Fruit fly (Drosophila melanogaster): ENCODE measurements around the gene Klc.

The Klc gene

dm6 chr3L:12789875-12790373 is 40.1 kb upstream of the Klc start, which contains the start of gene CG42709 (continued):
- TF ChIP-seq maf-S (GFP tag; optimal IDR thresholded peaks at IDR 0.05) (no peak), danr (GFP tag; IDR thresholded peaks at IDR 0.05) (no peak), dmrt11E (tag; optimal IDR thresholded peaks at IDR 0.05) (no peak), Dip3 (GFP tag; optimal IDR thresholded peaks at IDR 0.05) (no peak)

DNA sequence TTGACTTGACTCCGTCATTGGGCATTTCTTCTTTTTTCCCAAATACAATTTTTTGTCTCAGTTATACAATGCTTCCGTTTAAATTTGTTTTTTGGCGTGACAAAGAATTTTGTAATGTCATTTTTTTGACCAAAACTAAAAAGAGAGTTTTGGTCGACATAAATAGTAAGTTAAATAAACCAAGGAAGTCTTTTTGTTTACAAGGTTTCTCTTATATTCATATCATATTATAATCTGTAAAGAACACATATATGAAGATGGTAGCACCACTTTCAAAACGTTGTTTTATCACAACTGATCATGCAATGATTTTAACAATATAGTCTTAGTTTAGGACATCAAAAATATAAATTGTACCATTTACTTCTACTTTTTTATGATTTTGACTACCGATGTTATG is 31.1 kb upstream of the Klc start, which contains the start of the genes CG10969 and CG17666:
CG10969 (minus strand) TSS at position 101 of the 400 bp plus-strand sequence.
CG17666 (plus strand) TSS at position 329 of the 400 bp plus-strand sequence.
- no peak for TF ChIP-seq ewg (GFP tag; optimal IDR thresholded peaks at IDR 0.05)
- TF ChIP-seq CG31388 (GFP tag; optimal IDR thresholded peaks at IDR 0.05) = no peak
- no peak for TF ChIP-seq lmd (GFP tag; IDR thresholded peaks at IDR 0.05)
- no peak for TF ChIP-seq HmgD (GFP tag; optimal IDR thresholded peaks at IDR 0.05)
- TF ChIP-seq Opbp (GFP tag; IDR thresholded peaks at IDR 0.05; ENCODE audit: partially characterized antibody) = no peak
- no peak for TF ChIP-seq bbx (GFP tag; IDR thresholded peaks at IDR 0.05; ENCODE audit: partially characterized antibody)
- TF ChIP-seq tgo (GFP tag; IDR thresholded peaks at IDR 0.05) = no peak
- TF ChIP-seq Sry-β (GFP tag; optimal IDR thresholded peaks at IDR 0.05) = no peak
- TF ChIP-seq CG17829 (tag; optimal IDR thresholded peaks at IDR 0.05) = no peak
- TF ChIP-seq mirr (GFP tag; optimal IDR thresholded peaks at IDR 0.05) = no peak
- TF ChIP-seq PHDP (tag; optimal IDR thresholded peaks at IDR 0.05) = no peak
- no peak for TF ChIP-seq pho (GFP tag; optimal IDR thresholded peaks at IDR 0.05)
- TF ChIP-seq YL-1 (GFP tag; optimal IDR thresholded peaks at IDR 0.05) = no peak
- no peak for TF ChIP-seq bowl (GFP tag; IDR thresholded peaks at IDR 0.05)
- no peak for TF ChIP-seq fd3F (GFP tag; optimal IDR thresholded peaks at IDR 0.05)
- no peak for TF ChIP-seq CG12659 (GFP tag; optimal IDR thresholded peaks at IDR 0.05)
- no peak for TF ChIP-seq dati (GFP tag; IDR thresholded peaks at IDR 0.05)
- no peak for TF ChIP-seq ssp (GFP tag; IDR thresholded peaks at IDR 0.05)

- TF ChIP-seq CG2199 (GFP tag; IDR thresholded peaks at IDR 0.05) (no peak), Ravus (GFP tag; IDR thresholded peaks at IDR 0.05) (no peak), eyg (GFP tag; optimal IDR thresholded peaks at IDR 0.05) (no peak), fd3F (GFP tag; optimal IDR thresholded peaks at IDR 0.05) (no peak), CG4730 (GFP tag; IDR thresholded peaks at IDR 0.05) (no peak), usp (GFP tag; optimal IDR thresholded peaks at IDR 0.05) (no peak), CG4360 (GFP tag; IDR thresholded peaks at IDR 0.05) (no peak), dati (GFP tag; IDR thresholded peaks at IDR 0.05) (no peak), unc-4 (GFP tag; IDR thresholded peaks at IDR 0.05; ENCODE audit: partially characterized antibody) (no peak), Gug (GFP tag; IDR thresholded peaks at IDR 0.05) (no peak)
Measured at dm6 chr3L:12778616-12779015, 28.8 kb upstream of the Klc start, which contains the start of gene CG32106. TSS of gene CG32106 (minus strand) at chr3L:12778716.

DNA sequence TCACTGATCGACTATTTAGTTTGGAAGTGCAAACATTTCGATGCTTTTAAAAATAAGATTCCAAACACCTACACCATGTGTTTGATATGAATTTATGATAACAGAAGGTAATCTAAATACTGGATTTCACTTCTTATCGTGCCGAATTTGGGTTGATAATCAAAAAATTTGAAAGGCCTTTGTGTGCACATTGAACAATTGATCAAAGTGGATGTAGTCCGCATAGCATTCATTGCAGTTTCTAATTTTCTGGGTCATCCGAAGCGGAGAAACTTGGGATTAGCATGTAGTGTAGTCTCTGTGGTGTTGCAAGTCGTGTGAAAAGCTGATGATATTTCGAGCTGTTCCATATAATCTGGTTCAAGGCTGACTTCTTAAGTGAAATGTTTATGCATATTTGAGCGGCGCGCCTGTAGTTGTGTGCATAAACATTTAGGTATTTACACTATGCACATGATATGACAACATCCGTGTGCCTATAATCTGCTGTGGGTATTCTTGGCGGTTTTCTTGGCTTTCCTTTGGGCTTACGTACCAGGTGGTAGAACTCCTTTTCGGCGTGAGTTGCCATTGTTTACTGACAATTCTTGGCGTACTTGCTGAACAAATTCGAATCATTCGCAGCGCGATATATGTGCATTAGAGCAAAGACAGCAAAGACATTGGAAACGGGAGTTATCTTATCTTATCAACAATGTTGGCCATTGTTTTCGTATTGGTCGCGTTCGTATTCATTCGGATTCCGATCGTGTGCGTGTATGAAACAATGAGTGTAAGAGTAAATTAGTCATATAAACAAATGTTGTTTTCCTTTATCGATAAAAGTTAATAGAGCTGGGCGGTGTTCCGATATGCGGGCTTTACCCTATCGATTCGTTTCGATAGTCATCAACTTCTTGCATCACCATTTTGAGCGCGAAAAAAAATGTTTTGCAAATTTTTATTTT is 23.2 kb upstream of the Klc start, which contains the start of gene Hip1:
Hip1 (minus strand) TSS at position 834 of the 947 bp plus-strand sequence.
- TF ChIP-seq tgo (GFP tag; IDR thresholded peaks at IDR 0.05) = no peak
- no peak for TF ChIP-seq lola (GFP tag; optimal IDR thresholded peaks at IDR 0.05)
- TF ChIP-seq vnd (GFP tag; IDR thresholded peaks at IDR 0.05; ENCODE audit: partially characterized antibody) = peak; percentile 82
- no peak for TF ChIP-seq CG8089 (GFP tag; optimal IDR thresholded peaks at IDR 0.05)
- TF ChIP-seq Chrac-16 (GFP tag; optimal IDR thresholded peaks at IDR 0.05) = no peak
- TF ChIP-seq CG42726 (GFP tag; IDR thresholded peaks at IDR 0.05; ENCODE audit: partially characterized antibody) = peak; percentile 84
- no peak for TF ChIP-seq pros (GFP tag; optimal IDR thresholded peaks at IDR 0.05)
- no peak for TF ChIP-seq dan (GFP tag; IDR thresholded peaks at IDR 0.05)
- TF ChIP-seq Nf-YA (GFP tag; IDR thresholded peaks at IDR 0.05) = no peak
- TF ChIP-seq Elba2 (GFP tag; optimal IDR thresholded peaks at IDR 0.05) = no peak
- TF ChIP-seq unc-4 (GFP tag; IDR thresholded peaks at IDR 0.05; ENCODE audit: partially characterized antibody) = peak; percentile 91
- TF ChIP-seq CG1603 (tag; optimal IDR thresholded peaks at IDR 0.05) = no peak
- no peak for TF ChIP-seq ind (GFP tag; optimal IDR thresholded peaks at IDR 0.05)
- TF ChIP-seq CG18764 (GFP tag; optimal IDR thresholded peaks at IDR 0.05) = no peak
- no peak for TF ChIP-seq HmgZ (tag; optimal IDR thresholded peaks at IDR 0.05)
- TF ChIP-seq ase (GFP tag; IDR thresholded peaks at IDR 0.05) = no peak
- no peak for TF ChIP-seq Dbx (GFP tag; IDR thresholded peaks at IDR 0.05)
